Fruit fly (Drosophila melanogaster) whole organism, embryonic: ENCODE measurements around the gene CG44405.

Source experiments
- CG12391 ChIP-seq: fragments of 200-800 bp; sonication (Bioruptor generic); optimal IDR thresholded peaks from 3 replicates; lab custom pipeline; 2018; ENCODE audit warnings: missing biosample characterization, mild to moderate bottlenecking, missing genetic modification characterization, moderate library complexity
- CG42726 ChIP-seq: fragments of 200-800 bp; sonication (Bioruptor generic); IDR thresholded peaks from 2 replicates; pipeline ENCODE4 v1.3.6; 2022; ENCODE audit warnings: missing biosample characterization, missing genetic modification characterization; ENCODE audit not compliant: partially characterized antibody
- CG4404 ChIP-seq: fragments of 200-800 bp; sonication (Bioruptor generic); IDR thresholded peaks from 2 replicates; pipeline ENCODE4 v1.3.6; 2022; ENCODE audit warnings: missing biosample characterization, missing genetic modification characterization
- CG7271 ChIP-seq: fragments of 200-800 bp; sonication (Bioruptor generic); optimal IDR thresholded peaks from 2 replicates; lab custom pipeline; 2018; ENCODE audit warnings: missing biosample characterization, mild to moderate bottlenecking, missing genetic modification characterization, moderate library complexity
- Dref ChIP-seq: fragments of 200-800 bp; sonication (Bioruptor generic); IDR thresholded peaks from 2 replicates; pipeline ENCODE4 v1.3.6; 2022; ENCODE audit warnings: missing biosample characterization, missing genetic modification characterization
- E2f1 ChIP-seq: fragments of 200-800 bp; sonication (Bioruptor generic); IDR thresholded peaks from 2 replicates; pipeline ENCODE4 v1.3.6; 2022; ENCODE audit warnings: missing biosample characterization, missing genetic modification characterization
- Oli ChIP-seq: fragments of 200-800 bp; sonication (Bioruptor generic); optimal IDR thresholded peaks from 2 replicates; lab custom pipeline; 2018; ENCODE audit warnings: missing biosample characterization, mild to moderate bottlenecking, missing genetic modification characterization, moderate library complexity
- Side ChIP-seq: fragments of 200-800 bp; sonication (Bioruptor generic); optimal IDR thresholded peaks from 2 replicates; lab custom pipeline; 2016; ENCODE audit warnings: missing biosample characterization, missing genetic modification characterization
- maf-S ChIP-seq: fragments of 200-800 bp; sonication (Bioruptor generic); optimal IDR thresholded peaks from 2 replicates; lab custom pipeline; 2016; ENCODE audit warnings: missing biosample characterization, missing genetic modification characterization

- TF ChIP-seq maf-S (GFP tag; lab: Kevin White, UChicago) (no peak), Side (GFP tag; lab: Kevin White, UChicago) (no peak), CG4404 (GFP tag; lab: Robert Waterston, UW) (no peak), CG7271 (no peak), Dref (no peak), CG42726 (GFP tag; lab: Robert Waterston, UW) (no peak), CG12391 (tag; lab: Kevin White, UChicago) (no peak), E2f1 (GFP tag; lab: Robert Waterston, UW) (no peak), Oli (tag; lab: Kevin White, UChicago) (no peak)
These were observed at the start of gene CG44405 for dm6 chr2L:16342224-16342623.
